ENCODE assay signal across 5 fruit fly cellular contexts in genomic region chrX:2041312-2041918, dm6.
TF ChIP-seq lines count a peak whose summit lies in the region.

Gene CG4313 (plus strand): TSS chrX:2041868.

- TF ChIP-seq CTCF in whole organism, embryonic (GFP tag; optimal IDR thresholded peaks at IDR 0.05; lab: Kevin White, UChicago) = no peak

TF ChIP-seq in whole organism, adult, 20 proteins besides CTCF, POLR2A, EP300 and RAD21 (continues in another document):
- TF ChIP-seq toe (GFP tag; optimal IDR thresholded peaks at IDR 0.05; lab: Kevin White, UChicago) = peak; percentile 69
- no peak for TF ChIP-seq kay (GFP tag; lab: Kevin White, UChicago; ENCODE audit: borderline replicate concordance)
- TF ChIP-seq ovo (GFP tag; optimal IDR thresholded peaks at IDR 0.05; lab: Kevin White, UChicago) = peak; percentile 19
- peak; percentile 61 for TF ChIP-seq Crg-1 (GFP tag; optimal IDR thresholded peaks at IDR 0.05; lab: Kevin White, UChicago)
- TF ChIP-seq pad (GFP tag; optimal IDR thresholded peaks at IDR 0.05; lab: Kevin White, UChicago) = peak; percentile 58
- peak; percentile 95 for TF ChIP-seq CG14711 (tag; optimal IDR thresholded peaks at IDR 0.05; lab: Kevin White, UChicago)
- peak; percentile 77 for TF ChIP-seq CG1620 (GFP tag; optimal IDR thresholded peaks at IDR 0.05; lab: Kevin White, UChicago)
- peak; percentile 74 for TF ChIP-seq CG5204 (GFP tag; optimal IDR thresholded peaks at IDR 0.05; lab: Kevin White, UChicago)
- TF ChIP-seq CG11617 (GFP tag; optimal IDR thresholded peaks at IDR 0.05; lab: Kevin White, UChicago) = peak; percentile 77
- no peak for TF ChIP-seq cic (GFP tag; optimal IDR thresholded peaks at IDR 0.05; lab: Kevin White, UChicago)
- TF ChIP-seq Hr96 (GFP tag; optimal IDR thresholded peaks at IDR 0.05; lab: Kevin White, UChicago) = peak; percentile 89
- no peak for TF ChIP-seq cnc (optimal IDR thresholded peaks at IDR 0.05; lab: Kevin White, UChicago)
- TF ChIP-seq tj (GFP tag; optimal IDR thresholded peaks at IDR 0.05; lab: Kevin White, UChicago) = peak; percentile 67
- TF ChIP-seq Mnt (GFP tag; optimal IDR thresholded peaks at IDR 0.05; lab: Kevin White, UChicago) = peak; percentile 48
- TF ChIP-seq CG7045 (GFP tag; optimal IDR thresholded peaks at IDR 0.05; lab: Kevin White, UChicago) = no peak
- peak; percentile 74 for TF ChIP-seq CG7101 (tag; optimal IDR thresholded peaks at IDR 0.05; lab: Kevin White, UChicago)
- TF ChIP-seq bab1 (GFP tag; optimal IDR thresholded peaks at IDR 0.05; lab: Kevin White, UChicago) = peak; percentile 79
- TF ChIP-seq CG12768 (GFP tag; optimal IDR thresholded peaks at IDR 0.05; lab: Kevin White, UChicago) = peak; percentile 42

TF ChIP-seq in whole organism, embryonic, 481 proteins besides CTCF, POLR2A, EP300 and RAD21 (continues in another document):
- peak; percentile 63 for TF ChIP-seq Sox102F (GFP tag; optimal IDR thresholded peaks at IDR 0.05; lab: Kevin White, UChicago)
- peak; percentile 62 for TF ChIP-seq ttk (GFP tag; IDR thresholded peaks at IDR 0.05; lab: Robert Waterston, UW)
- TF ChIP-seq stc (GFP tag; IDR thresholded peaks at IDR 0.05; lab: Robert Waterston, UW) = no peak
- TF ChIP-seq lola (GFP tag; optimal IDR thresholded peaks at IDR 0.05; lab: Kevin White, UChicago) = peak in 1 of 3 experiments; percentile 60
- TF ChIP-seq salm (tag; optimal IDR thresholded peaks at IDR 0.05; lab: Kevin White, UChicago) = no peak
- TF ChIP-seq ftz-f1 (GFP tag; optimal IDR thresholded peaks at IDR 0.05; lab: Kevin White, UChicago) = no peak
- peak; percentile 52 for TF ChIP-seq PHDP (tag; optimal IDR thresholded peaks at IDR 0.05; lab: Kevin White, UChicago)
- peak; percentile 71 for TF ChIP-seq CG2712 (tag; optimal IDR thresholded peaks at IDR 0.05; lab: Kevin White, UChicago)
- TF ChIP-seq CG8924 (tag; optimal IDR thresholded peaks at IDR 0.05; lab: Kevin White, UChicago) = peak; percentile 70
- TF ChIP-seq Scr (GFP tag; IDR thresholded peaks at IDR 0.05; lab: Robert Waterston, UW; ENCODE audit: partially characterized antibody) = peak; percentile 94
- TF ChIP-seq CG7372 (GFP tag; IDR thresholded peaks at IDR 0.05; lab: Robert Waterston, UW) = peak; percentile 79
- TF ChIP-seq Hey (tag; optimal IDR thresholded peaks at IDR 0.05; lab: Kevin White, UChicago) = no peak
- TF ChIP-seq CG17186 (GFP tag; optimal IDR thresholded peaks at IDR 0.05; lab: Kevin White, UChicago) = peak; percentile 80
- TF ChIP-seq Hmx (GFP tag; optimal IDR thresholded peaks at IDR 0.05; lab: Kevin White, UChicago) = peak; percentile 7
- TF ChIP-seq kay (GFP tag; optimal IDR thresholded peaks at IDR 0.05; lab: Kevin White, UChicago) = peak; percentile 35
- TF ChIP-seq her (GFP tag; optimal IDR thresholded peaks at IDR 0.05; lab: Kevin White, UChicago) = peak; percentile 65
- TF ChIP-seq dmrt11E (tag; optimal IDR thresholded peaks at IDR 0.05; lab: Kevin White, UChicago) = peak; percentile 69
- TF ChIP-seq eyg (GFP tag; optimal IDR thresholded peaks at IDR 0.05; lab: Kevin White, UChicago) = peak; percentile 44

TF ChIP-seq in whole organism, prepupa, 60 proteins besides CTCF, POLR2A, EP300 and RAD21 (continues in another document):
- TF ChIP-seq ss (GFP tag; optimal IDR thresholded peaks at IDR 0.05; lab: Kevin White, UChicago) (peak; percentile 7 to 45), CG8632 (GFP tag; optimal IDR thresholded peaks at IDR 0.05; lab: Kevin White, UChicago) (peak; percentile 42), CG6163 (GFP tag; IDR thresholded peaks at IDR 0.05; lab: Robert Waterston, UW) (no peak; the same call in 2 of the 3 replicates), CG1621 (tag; optimal IDR thresholded peaks at IDR 0.05; lab: Kevin White, UChicago) (peak; percentile 42), Sox14 (GFP tag; optimal IDR thresholded peaks at IDR 0.05; lab: Kevin White, UChicago) (peak; percentile 82), Eip78C (GFP tag; lab: Kevin White, UChicago) (peak; percentile 88), Met (GFP tag; optimal IDR thresholded peaks at IDR 0.05; lab: Kevin White, UChicago) (peak; percentile 76), CG3032 (tag; optimal IDR thresholded peaks at IDR 0.05; lab: Kevin White, UChicago) (peak; percentile 69), CG8119 (GFP tag; IDR thresholded peaks at IDR 0.05; lab: Robert Waterston, UW) (0 out of 3 replicates have a peak, but pooled peaks have one; percentile 32), CG8319 (GFP tag; optimal IDR thresholded peaks at IDR 0.05; lab: Kevin White, UChicago) (peak; percentile 61), esn (GFP tag; optimal IDR thresholded peaks at IDR 0.05; lab: Kevin White, UChicago) (peak; percentile 81), Hr39 (GFP tag; optimal IDR thresholded peaks at IDR 0.05; lab: Kevin White, UChicago) (peak; percentile 75), Lpt (GFP tag; optimal IDR thresholded peaks at IDR 0.05; lab: Kevin White, UChicago) (no peak), CG31627 (GFP tag; optimal IDR thresholded peaks at IDR 0.05; lab: Kevin White, UChicago) (peak; percentile 81), CG6808 (GFP tag; optimal IDR thresholded peaks at IDR 0.05; lab: Kevin White, UChicago) (peak; percentile 64), eg (GFP tag; IDR thresholded peaks at IDR 0.05; lab: Robert Waterston, UW) (no peak; the same call in 1 of the 3 replicates), fd85E (GFP tag; optimal IDR thresholded peaks at IDR 0.05; lab: Kevin White, UChicago) (no peak), CG3919 (GFP tag; optimal IDR thresholded peaks at IDR 0.05; lab: Kevin White, UChicago) (peak; percentile 63), OdsH (GFP tag; optimal IDR thresholded peaks at IDR 0.05; lab: Kevin White, UChicago) (peak; percentile 71)

TF ChIP-seq in whole organism, pupa, 21 proteins besides CTCF, POLR2A, EP300 and RAD21:
- TF ChIP-seq Ets98B (GFP tag; IDR thresholded peaks at IDR 0.05; lab: Robert Waterston, UW) (peak; percentile 38), CG10348 (GFP tag; IDR thresholded peaks at IDR 0.05; lab: Robert Waterston, UW) (no peak), CG34367 (tag; optimal IDR thresholded peaks at IDR 0.05; lab: Kevin White, UChicago) (peak; percentile 15), rn (GFP tag; IDR thresholded peaks at IDR 0.05; lab: Robert Waterston, UW) (0 out of 2 replicates have a peak, but pooled peaks have one; percentile 19), CG8301 (tag; optimal IDR thresholded peaks at IDR 0.05; lab: Kevin White, UChicago) (peak; percentile 47), CG14655 (GFP tag; optimal IDR thresholded peaks at IDR 0.05; lab: Kevin White, UChicago) (peak; percentile 64), fd96Ca (GFP tag; IDR thresholded peaks at IDR 0.05; lab: Robert Waterston, UW) (peak; percentile 70; the same call in 1 of the 3 replicates), gl (tag; optimal IDR thresholded peaks at IDR 0.05; lab: Kevin White, UChicago) (no peak), CG17806 (tag; optimal IDR thresholded peaks at IDR 0.05; lab: Kevin White, UChicago) (peak; percentile 58), CG15710 (tag; optimal IDR thresholded peaks at IDR 0.05; lab: Kevin White, UChicago) (peak; percentile 66), CG13204 (GFP tag; optimal IDR thresholded peaks at IDR 0.05; lab: Kevin White, UChicago) (peak; percentile 11), Pif1A (GFP tag; optimal IDR thresholded peaks at IDR 0.05; lab: Kevin White, UChicago) (peak; percentile 63), CG4496 (GFP tag; IDR thresholded peaks at IDR 0.05; lab: Robert Waterston, UW) (peak; percentile 63; the same call in 2 of the 3 replicates), CG12605 (GFP tag; IDR thresholded peaks at IDR 0.05; lab: Robert Waterston, UW) (no peak), EcR (GFP tag; optimal IDR thresholded peaks at IDR 0.05; lab: Kevin White, UChicago) (no peak), Snoo (tag; optimal IDR thresholded peaks at IDR 0.05; lab: Kevin White, UChicago) (peak; percentile 49), D1 (tag; optimal IDR thresholded peaks at IDR 0.05; lab: Kevin White, UChicago) (no peak), CG9948 (tag; optimal IDR thresholded peaks at IDR 0.05; lab: Kevin White, UChicago) (peak; percentile 50), Pif1B (GFP tag; optimal IDR thresholded peaks at IDR 0.05; lab: Kevin White, UChicago) (peak; percentile 42), CG8159 (tag; optimal IDR thresholded peaks at IDR 0.05; lab: Kevin White, UChicago) (peak; percentile 68)

TF ChIP-seq in whole organism, wandering third instar larva, 38 proteins besides CTCF, POLR2A, EP300 and RAD21 (continues in another document):
- TF ChIP-seq br (GFP tag; optimal IDR thresholded peaks at IDR 0.05; lab: Kevin White, UChicago) (peak; percentile 75), dsf (GFP tag; optimal IDR thresholded peaks at IDR 0.05; lab: Kevin White, UChicago; ENCODE audit: borderline replicate concordance) (no peak), fru (GFP tag; optimal IDR thresholded peaks at IDR 0.05; lab: Kevin White, UChicago) (peak; percentile 80), Dif (GFP tag; optimal IDR thresholded peaks at IDR 0.05; lab: Kevin White, UChicago; ENCODE audit: partially characterized antibody) (no peak), Vsx2 (GFP tag; optimal IDR thresholded peaks at IDR 0.05; lab: Kevin White, UChicago; ENCODE audit: partially characterized antibody) (no peak), HLH106 (tag; optimal IDR thresholded peaks at IDR 0.05; lab: Kevin White, UChicago) (peak; percentile 80), brk (GFP tag; optimal IDR thresholded peaks at IDR 0.05; lab: Kevin White, UChicago) (no peak), Abd-B (GFP tag; optimal IDR thresholded peaks at IDR 0.05; lab: Kevin White, UChicago) (no peak), CG32264 (GFP tag; optimal IDR thresholded peaks at IDR 0.05; lab: Kevin White, UChicago) (no peak), GATAd (GFP tag; optimal IDR thresholded peaks at IDR 0.05; lab: Kevin White, UChicago) (peak; percentile 33), OdsH (GFP tag; optimal IDR thresholded peaks at IDR 0.05; lab: Kevin White, UChicago) (peak; percentile 67), rgr (GFP tag; optimal IDR thresholded peaks at IDR 0.05; lab: Kevin White, UChicago) (peak; percentile 67), tai (GFP tag; optimal IDR thresholded peaks at IDR 0.05; lab: Kevin White, UChicago) (no peak), Mio (GFP tag; optimal IDR thresholded peaks at IDR 0.05; lab: Kevin White, UChicago) (no peak), sage (GFP tag; optimal IDR thresholded peaks at IDR 0.05; lab: Kevin White, UChicago) (peak; percentile 41), ey (GFP tag; optimal IDR thresholded peaks at IDR 0.05; lab: Kevin White, UChicago) (peak; percentile 72), dl (GFP tag; optimal IDR thresholded peaks at IDR 0.05; lab: Kevin White, UChicago; ENCODE audit: insufficient read depth in 1 of 2, partially characterized antibody in 2 of 2) (no peak), sv (GFP tag; optimal IDR thresholded peaks at IDR 0.05; lab: Kevin White, UChicago) (peak; percentile 54), CG9705 (GFP tag; optimal IDR thresholded peaks at IDR 0.05; lab: Kevin White, UChicago) (peak; percentile 64), N (GFP tag; optimal IDR thresholded peaks at IDR 0.05; lab: Kevin White, UChicago) (no peak), woc (GFP tag; optimal IDR thresholded peaks at IDR 0.05; lab: Kevin White, UChicago) (peak; percentile 82), Myc (optimal IDR thresholded peaks at IDR 0.05; lab: Kevin White, UChicago) (peak; percentile 89), Dfd (GFP tag; optimal IDR thresholded peaks at IDR 0.05; lab: Kevin White, UChicago) (no peak), dmrt93B (GFP tag; optimal IDR thresholded peaks at IDR 0.05; lab: Kevin White, UChicago) (peak; percentile 60)
